Worm (Caenorhabditis elegans): ENCODE data around the gene F35G2.3.

Gene F35G2.3

DNA sequence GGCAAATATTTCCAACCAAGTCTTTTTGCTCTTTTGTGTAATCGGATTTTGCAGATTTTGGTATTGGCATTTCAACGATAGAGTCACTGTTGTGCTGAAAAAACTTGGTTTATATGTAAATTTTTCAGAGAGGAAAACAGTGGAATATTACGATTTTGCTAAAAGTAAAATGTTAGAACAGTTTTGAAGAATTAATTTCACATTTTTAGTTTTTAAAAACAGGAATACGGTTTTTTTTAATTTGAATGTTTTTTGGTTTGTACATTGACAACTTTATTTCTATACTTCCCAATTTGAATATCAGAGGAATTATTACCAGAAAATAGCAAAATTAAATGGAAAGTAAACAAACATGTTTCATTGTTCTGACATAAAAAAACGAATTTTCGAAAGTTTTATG is 43.2 kb downstream of the F35G2.3 start, which contains the start of gene dnj-26:
dnj-26 (minus strand) TSS at position 101 of the 400 bp plus-strand sequence.
- TF ChIP-seq elt-3 (tag; optimal IDR thresholded peaks at IDR 0.05) = no peak
- TF ChIP-seq nfya-1 (tag; optimal IDR thresholded peaks at IDR 0.05; ENCODE audit: insufficient read depth) = no peak
- TF ChIP-seq fos-1 (tag; optimal IDR thresholded peaks at IDR 0.05) = no peak
- TF ChIP-seq snpc-4 (tag; optimal IDR thresholded peaks at IDR 0.05) = no peak
- no peak for TF ChIP-seq nhr-12 (tag; optimal IDR thresholded peaks at IDR 0.05)
- TF ChIP-seq ceh-28 (tag; optimal IDR thresholded peaks at IDR 0.05) = no peak
- TF ChIP-seq mml-1 (tag; optimal IDR thresholded peaks at IDR 0.05) = no peak
- TF ChIP-seq fkh-10 (GFP tag; optimal IDR thresholded peaks at IDR 0.05) = no peak
- TF ChIP-seq hmg-11 (tag; optimal IDR thresholded peaks at IDR 0.05) = no peak
- TF ChIP-seq mdl-1 (tag; optimal IDR thresholded peaks at IDR 0.05) = no peak
- no peak for TF ChIP-seq elt-1 (tag; optimal IDR thresholded peaks at IDR 0.05)
- TF ChIP-seq nhr-25 (tag; optimal IDR thresholded peaks at IDR 0.05) = no peak
- no peak for TF ChIP-seq R02D3.7 (tag; optimal IDR thresholded peaks at IDR 0.05)
- TF ChIP-seq egl-5 (tag; optimal IDR thresholded peaks at IDR 0.05) = no peak
- no peak for TF ChIP-seq sea-2 (GFP tag; optimal IDR thresholded peaks at IDR 0.05)
- TF ChIP-seq aly-2 (tag; optimal IDR thresholded peaks at IDR 0.05) = no peak

DNA sequence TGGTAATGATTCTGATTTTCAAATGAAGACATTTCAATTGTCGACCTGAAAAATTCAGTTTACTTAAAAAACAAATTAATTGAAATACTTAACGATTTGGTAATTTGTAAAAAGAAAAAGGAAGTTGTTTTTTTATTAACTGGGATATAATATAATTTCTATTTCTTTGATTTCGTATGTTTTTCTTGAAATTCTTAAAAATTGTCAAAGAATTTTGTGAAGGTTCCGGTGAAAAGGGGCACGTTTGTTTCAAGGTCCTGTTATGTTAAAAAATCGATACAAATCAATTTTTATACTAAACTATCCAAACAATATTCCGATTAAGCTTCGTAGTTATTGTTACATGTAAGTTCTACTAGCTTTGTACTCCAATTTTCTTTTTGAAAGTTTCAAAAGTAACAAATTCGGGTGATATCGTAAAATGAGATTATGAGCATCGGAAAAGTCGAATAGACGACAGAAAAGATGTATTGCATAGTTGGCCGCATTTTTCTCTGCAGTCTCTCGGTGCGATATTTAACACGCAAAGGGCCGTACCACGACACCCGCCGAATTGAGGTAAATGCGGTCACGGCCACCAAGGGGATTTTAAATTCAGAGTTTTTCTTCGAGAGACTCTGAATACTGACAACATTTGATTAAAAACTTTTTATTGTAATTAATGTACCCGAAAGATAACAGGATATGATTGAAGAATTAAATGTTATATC is 49.9 kb downstream of the F35G2.3 start, which contains the start of gene Y39C12A.9:
Y39C12A.9 (minus strand) TSS at position 51 of the 710 bp plus-strand sequence.
- TF ChIP-seq lin-15B (tag; optimal IDR thresholded peaks at IDR 0.05) (peak; percentile 42), ceh-28 (tag; optimal IDR thresholded peaks at IDR 0.05) (no peak), lin-39 (tag; optimal IDR thresholded peaks at IDR 0.05) (peak; percentile 26), nfya-1 (tag; optimal IDR thresholded peaks at IDR 0.05; ENCODE audit: insufficient read depth) (peak; percentile 34)

Measured in whole organism, L3 larva.